Worm (Caenorhabditis elegans): ENCODE measurements around the gene dna-2.
A peak's percentile ranks its signal among the peaks of the same experiment; 100 is the strongest.

dna-2 gene

ce11 chrII:11756684-11757107, 21.5 kb upstream of the dna-2 start (continued):
- TF ChIP-seq madf-8 (GFP tag; conservative IDR thresholded peaks at IDR 0.05) = no peak
- peak; percentile 12 for TF ChIP-seq ZK185.1 (tag; optimal IDR thresholded peaks at IDR 0.05; ENCODE audit: poor library complexity, severe bottlenecking)
- 0 out of 2 replicates have a peak, but pooled peaks have one; percentile 18 for TF ChIP-seq madf-6 (GFP tag; IDR thresholded peaks at IDR 0.05)
- peak; percentile 24 for TF ChIP-seq ztf-22 (GFP tag; optimal IDR thresholded peaks at IDR 0.05)
- no peak for TF ChIP-seq F23B12.7 (tag; optimal IDR thresholded peaks at IDR 0.05; ENCODE audit: insufficient read depth)
- no peak for TF ChIP-seq F52B5.7 (tag; optimal IDR thresholded peaks at IDR 0.05)
- TF ChIP-seq zim-3 (tag; optimal IDR thresholded peaks at IDR 0.05) = peak; percentile 61
- TF ChIP-seq dpff-1 (tag; optimal IDR thresholded peaks at IDR 0.05) = no peak
- no peak for TF ChIP-seq ztf-25 (GFP tag; IDR thresholded peaks at IDR 0.05)
- TF ChIP-seq ceh-100 (GFP tag; IDR thresholded peaks at IDR 0.05) = 0 out of 2 replicates have a peak, but pooled peaks have one; percentile 55
- peak; percentile 78 for TF ChIP-seq snpc-4 (GFP tag; optimal IDR thresholded peaks at IDR 0.05)
- peak; percentile 72 to 92 (median 90) for TF ChIP-seq snpc-4 (tag; optimal IDR thresholded peaks at IDR 0.05)
- TF ChIP-seq gei-17 (GFP tag; optimal IDR thresholded peaks at IDR 0.05) = peak; percentile 15
- peak; percentile 59 for TF ChIP-seq ztf-18 (tag; optimal IDR thresholded peaks at IDR 0.05)
- TF ChIP-seq attf-3 (GFP tag; conservative IDR thresholded peaks at IDR 0.05) = no peak
- 0 out of 2 replicates have a peak, but pooled peaks have one; percentile 38 for TF ChIP-seq ekl-4 (GFP tag; IDR thresholded peaks at IDR 0.05)
- peak; percentile 97 for TF ChIP-seq ama-1 (optimal IDR thresholded peaks at IDR 0.05)
- no peak for TF ChIP-seq ama-1 (GFP tag; optimal IDR thresholded peaks at IDR 0.05)
- TF ChIP-seq athp-1 (tag; optimal IDR thresholded peaks at IDR 0.05) = peak; percentile 33
- peak; percentile 18 for TF ChIP-seq xnd-1 (tag; optimal IDR thresholded peaks at IDR 0.05)
- peak; percentile 65 for TF ChIP-seq attf-5 (GFP tag; optimal IDR thresholded peaks at IDR 0.05)
- 0 out of 2 replicates have a peak, but pooled peaks have one; percentile 9 for TF ChIP-seq cebp-1 (GFP tag; IDR thresholded peaks at IDR 0.05)
- TF ChIP-seq cebp-1 (tag; optimal IDR thresholded peaks at IDR 0.05) = peak; percentile 42
- TF ChIP-seq K12H6.12 (tag; optimal IDR thresholded peaks at IDR 0.05) = peak; percentile 50
- no peak for TF ChIP-seq ceh-91 (GFP tag; IDR thresholded peaks at IDR 0.05)
- peak; percentile 92 for TF ChIP-seq nfyb-1 (GFP tag; IDR thresholded peaks at IDR 0.05)
- no peak for TF ChIP-seq rec-8 (tag; optimal IDR thresholded peaks at IDR 0.05)
- TF ChIP-seq mcd-1 (GFP tag; IDR thresholded peaks at IDR 0.05) = peak; percentile 33; the same call in 1 of the 2 replicates
- TF ChIP-seq F39B2.1 (GFP tag; IDR thresholded peaks at IDR 0.05) = no peak
- peak; percentile 45; the same call in 1 of the 2 replicates for TF ChIP-seq attf-6 (GFP tag; IDR thresholded peaks at IDR 0.05)
- peak; percentile 46 for TF ChIP-seq nhr-80 (tag; optimal IDR thresholded peaks at IDR 0.05)

ce11 chrII:11759277-11759676, 19.0 kb upstream of the dna-2 start, which contains the start of the genes F44E5.4 and F44E5.5:
F44E5.4 (minus strand) TSS chrII:11759311.
F44E5.5 (plus strand) TSS chrII:11759662.
- TF ChIP-seq ets-4 (GFP tag; optimal IDR thresholded peaks at IDR 0.05) (peak; percentile 92), cebp-1 (GFP tag; IDR thresholded peaks at IDR 0.05) (peak; percentile 89), cebp-1 (tag; optimal IDR thresholded peaks at IDR 0.05) (peak; percentile 80), ekl-4 (GFP tag; IDR thresholded peaks at IDR 0.05) (peak; percentile 99), somi-1 (GFP tag; optimal IDR thresholded peaks at IDR 0.05) (peak; percentile 97), egl-18 (GFP tag; IDR thresholded peaks at IDR 0.05) (peak; percentile 99), K11D2.4 (GFP tag; IDR thresholded peaks at IDR 0.05) (peak; percentile 99), F52B5.7 (tag; optimal IDR thresholded peaks at IDR 0.05) (peak; percentile 98), ceh-79 (tag; optimal IDR thresholded peaks at IDR 0.05) (peak; percentile 99), ztf-22 (GFP tag; optimal IDR thresholded peaks at IDR 0.05) (peak; percentile 97), hmg-20 (GFP tag; IDR thresholded peaks at IDR 0.05) (peak; percentile 89), dpff-1 (tag; optimal IDR thresholded peaks at IDR 0.05) (peak; percentile 93), C06A6.2 (GFP tag; conservative IDR thresholded peaks at IDR 0.05) (peak; percentile 98), T26A5.8 (tag; optimal IDR thresholded peaks at IDR 0.05) (peak; percentile 89), madf-10 (tag; optimal IDR thresholded peaks at IDR 0.05) (peak; percentile 79), zim-3 (tag; optimal IDR thresholded peaks at IDR 0.05) (peak; percentile 99), lin-54 (GFP tag; optimal IDR thresholded peaks at IDR 0.05) (peak; percentile 81), let-607 (tag; optimal IDR thresholded peaks at IDR 0.05) (peak; percentile 88 to 90), ztf-25 (GFP tag; IDR thresholded peaks at IDR 0.05) (peak; percentile 75; the same call in 1 of the 2 replicates), Y53F4B.3 (GFP tag; IDR thresholded peaks at IDR 0.05) (peak; percentile 38; the same call in 1 of the 2 replicates), F22D6.2 (tag; optimal IDR thresholded peaks at IDR 0.05) (peak; percentile 88), Y56A3A.18 (GFP tag; IDR thresholded peaks at IDR 0.05) (peak; percentile 99), attf-6 (GFP tag; IDR thresholded peaks at IDR 0.05) (peak; percentile 86), D2030.7 (GFP tag; IDR thresholded peaks at IDR 0.05) (peak; percentile 69), ztf-26 (tag; optimal IDR thresholded peaks at IDR 0.05) (peak; percentile 97), gei-17 (GFP tag; optimal IDR thresholded peaks at IDR 0.05) (peak; percentile 89)

Data from whole organism, young adult.